Worm (Caenorhabditis elegans): ENCODE results near the gene Y22D7AL.9.

Gene Y22D7AL.9

DNA sequence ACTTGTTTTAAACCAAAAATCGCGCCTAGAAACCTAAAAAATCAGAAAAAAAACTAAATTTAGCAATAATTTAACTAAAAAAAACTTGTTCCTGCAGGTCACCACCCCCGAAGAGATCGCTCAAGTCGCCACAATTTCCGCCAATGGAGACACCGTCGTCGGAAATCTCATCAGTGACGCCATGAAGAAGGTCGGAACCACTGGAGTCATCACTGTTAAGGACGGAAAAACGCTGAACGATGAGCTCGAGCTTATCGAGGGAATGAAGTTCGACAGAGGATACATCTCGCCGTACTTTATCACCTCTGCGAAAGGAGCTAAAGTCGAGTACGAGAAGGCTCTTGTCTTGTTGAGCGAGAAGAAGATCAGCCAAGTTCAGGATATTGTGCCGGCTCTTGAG is 7.5 kb upstream of the Y22D7AL.9 start:
- no peak for TF ChIP-seq ceh-13 (GFP tag; optimal IDR thresholded peaks at IDR 0.05)
- TF ChIP-seq tra-4 (tag; optimal IDR thresholded peaks at IDR 0.05) = no peak
- no peak for TF ChIP-seq tbx-37 (GFP tag; conservative IDR thresholded peaks at IDR 0.05)
- no peak for TF ChIP-seq sea-1 (GFP tag; conservative IDR thresholded peaks at IDR 0.05)
- no peak for TF ChIP-seq hmbx-1 (tag; optimal IDR thresholded peaks at IDR 0.05)
- TF ChIP-seq ama-1 (optimal IDR thresholded peaks at IDR 0.05) = no peak

DNA sequence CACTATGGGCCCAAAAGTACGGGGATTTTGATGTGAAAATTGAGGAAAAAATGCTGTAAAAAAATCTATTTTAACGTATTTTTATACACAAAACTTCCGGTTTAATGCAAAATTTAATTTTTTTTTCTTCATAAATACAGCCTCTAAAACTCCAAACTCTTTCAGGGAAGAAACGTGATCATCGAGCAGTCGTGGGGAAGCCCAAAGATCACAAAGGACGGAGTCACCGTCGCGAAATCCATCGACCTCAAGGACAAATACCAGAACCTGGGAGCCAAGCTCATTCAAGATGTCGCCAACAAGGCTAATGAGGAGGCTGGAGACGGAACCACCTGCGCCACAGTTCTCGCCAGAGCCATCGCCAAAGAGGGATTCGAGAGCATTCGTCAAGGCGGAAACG is 6.1 kb upstream of the Y22D7AL.9 start:
- TF ChIP-seq ama-1 (optimal IDR thresholded peaks at IDR 0.05) (no peak), hmbx-1 (tag; optimal IDR thresholded peaks at IDR 0.05) (no peak), hnd-1 (tag; optimal IDR thresholded peaks at IDR 0.05) (no peak)

DNA sequence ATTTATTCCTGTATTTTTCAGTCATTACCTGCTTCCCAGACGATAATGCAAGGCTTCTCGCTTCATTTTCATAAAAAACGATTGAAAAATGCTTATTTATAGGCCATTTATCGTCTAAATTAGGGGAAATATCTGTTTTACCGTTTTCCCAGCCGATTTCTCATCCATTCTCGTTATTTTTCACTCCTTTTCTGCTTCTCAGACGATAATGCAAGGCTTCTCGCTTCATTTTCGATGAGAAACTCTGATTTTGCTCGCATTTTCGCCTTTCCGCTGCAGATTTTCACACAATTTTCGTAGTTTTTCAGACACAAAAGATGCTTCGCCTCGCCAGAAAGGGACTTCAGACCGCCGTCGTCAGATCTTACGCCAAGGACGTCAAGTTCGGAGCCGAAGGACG is 5.6 kb upstream of the Y22D7AL.9 start, which contains the start of gene hsp-60:
Gene hsp-60, plus strand, starts transcription at position 301 of the 400 bp plus-strand sequence.
- TF ChIP-seq tra-4 (tag; optimal IDR thresholded peaks at IDR 0.05) (no peak), tbx-37 (GFP tag; conservative IDR thresholded peaks at IDR 0.05) (no peak), ets-7 (tag; optimal IDR thresholded peaks at IDR 0.05) (no peak), ceh-13 (GFP tag; optimal IDR thresholded peaks at IDR 0.05) (no peak), sea-1 (GFP tag; conservative IDR thresholded peaks at IDR 0.05) (no peak), B0310.2 (tag; optimal IDR thresholded peaks at IDR 0.05) (no peak), ama-1 (optimal IDR thresholded peaks at IDR 0.05) (no peak), hmbx-1 (tag; optimal IDR thresholded peaks at IDR 0.05) (no peak), pes-1 (GFP tag; IDR thresholded peaks at IDR 0.05) (no peak), ceh-36 (tag; optimal IDR thresholded peaks at IDR 0.05) (no peak), hnd-1 (tag; optimal IDR thresholded peaks at IDR 0.05) (no peak), F13C5.2 (tag; optimal IDR thresholded peaks at IDR 0.05) (no peak), scrt-1 (GFP tag; IDR thresholded peaks at IDR 0.05) (no peak), tbx-11 (GFP tag; IDR thresholded peaks at IDR 0.05) (no peak), flt-1 (GFP tag; IDR thresholded peaks at IDR 0.05) (no peak), hmg-4 (GFP tag; optimal IDR thresholded peaks at IDR 0.05) (no peak), aly-1 (tag; optimal IDR thresholded peaks at IDR 0.05) (no peak)

DNA sequence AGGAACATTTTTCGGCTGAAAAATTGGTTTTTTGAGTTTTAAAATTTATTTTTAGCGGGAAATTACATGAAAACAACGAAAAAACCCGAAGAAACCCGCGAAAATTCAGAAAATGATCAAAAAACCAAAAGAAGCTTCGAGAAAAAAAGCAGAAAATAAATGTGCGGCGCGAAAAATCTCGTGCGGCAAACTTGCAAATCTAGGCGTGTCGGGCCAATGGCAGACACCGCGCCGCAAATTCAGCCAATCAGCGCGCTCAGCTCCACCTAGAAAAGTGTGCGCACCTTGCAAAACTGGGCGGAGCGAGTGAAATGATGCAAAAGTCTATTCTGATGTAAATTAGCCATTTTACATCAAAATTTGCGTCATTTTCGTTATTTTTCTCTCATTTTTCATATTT is 5.1 kb upstream of the Y22D7AL.9 start, which contains the start of gene Y22D7AL.10:
Gene Y22D7AL.10, minus strand, starts transcription at position 15 of the 400 bp plus-strand sequence.
- TF ChIP-seq scrt-1 (GFP tag; IDR thresholded peaks at IDR 0.05) (peak; percentile 77), sea-1 (GFP tag; conservative IDR thresholded peaks at IDR 0.05) (peak; percentile 82), ama-1 (optimal IDR thresholded peaks at IDR 0.05) (no peak), ceh-13 (GFP tag; optimal IDR thresholded peaks at IDR 0.05) (peak; percentile 68), hnd-1 (tag; optimal IDR thresholded peaks at IDR 0.05) (peak; percentile 58), pes-1 (GFP tag; IDR thresholded peaks at IDR 0.05) (peak; percentile 83), hmbx-1 (tag; optimal IDR thresholded peaks at IDR 0.05) (peak; percentile 17), tbx-37 (GFP tag; conservative IDR thresholded peaks at IDR 0.05) (peak; percentile 25; the same call in 1 of the 2 replicates), hmg-4 (GFP tag; optimal IDR thresholded peaks at IDR 0.05) (peak; percentile 87), B0310.2 (tag; optimal IDR thresholded peaks at IDR 0.05) (peak; percentile 44), tbx-11 (GFP tag; IDR thresholded peaks at IDR 0.05) (peak; percentile 72), ets-7 (tag; optimal IDR thresholded peaks at IDR 0.05) (peak; percentile 68), F13C5.2 (tag; optimal IDR thresholded peaks at IDR 0.05) (peak; percentile 92), ceh-36 (tag; optimal IDR thresholded peaks at IDR 0.05) (peak; percentile 75), flt-1 (GFP tag; IDR thresholded peaks at IDR 0.05) (peak; percentile 67), aly-1 (tag; optimal IDR thresholded peaks at IDR 0.05) (peak; percentile 41), tra-4 (tag; optimal IDR thresholded peaks at IDR 0.05) (peak; percentile 57)

DNA sequence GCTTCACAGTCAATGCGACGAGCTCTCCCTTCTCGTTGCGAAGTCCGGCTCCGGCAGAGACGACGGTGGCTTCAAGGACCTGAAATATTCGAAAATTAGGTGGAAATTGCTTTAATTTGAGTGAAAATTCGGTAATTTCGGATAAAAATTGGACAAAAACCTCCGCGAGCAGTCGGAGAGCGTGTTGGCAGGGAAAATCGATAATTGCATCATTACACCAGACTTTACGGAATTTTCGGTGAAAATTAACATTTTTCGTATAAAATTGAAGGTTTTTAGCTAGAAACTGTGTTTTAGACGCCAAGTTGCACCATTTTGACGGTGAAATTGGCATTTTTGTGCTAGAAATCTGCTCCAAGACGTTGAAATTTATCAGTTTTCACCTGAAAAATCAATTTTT is 4.5 kb upstream of the Y22D7AL.9 start:
- no peak for TF ChIP-seq aly-1 (tag; optimal IDR thresholded peaks at IDR 0.05)
- TF ChIP-seq tra-4 (tag; optimal IDR thresholded peaks at IDR 0.05) = no peak
- no peak for TF ChIP-seq ceh-36 (tag; optimal IDR thresholded peaks at IDR 0.05)
- no peak for TF ChIP-seq scrt-1 (GFP tag; IDR thresholded peaks at IDR 0.05)
- TF ChIP-seq hnd-1 (tag; optimal IDR thresholded peaks at IDR 0.05) = no peak
- TF ChIP-seq pes-1 (GFP tag; IDR thresholded peaks at IDR 0.05) = no peak
- no peak for TF ChIP-seq ama-1 (optimal IDR thresholded peaks at IDR 0.05)
- no peak for TF ChIP-seq F13C5.2 (tag; optimal IDR thresholded peaks at IDR 0.05)
- no peak for TF ChIP-seq flt-1 (GFP tag; IDR thresholded peaks at IDR 0.05)
- no peak for TF ChIP-seq ets-7 (tag; optimal IDR thresholded peaks at IDR 0.05)
- no peak for TF ChIP-seq hmbx-1 (tag; optimal IDR thresholded peaks at IDR 0.05)
- no peak for TF ChIP-seq ceh-13 (GFP tag; optimal IDR thresholded peaks at IDR 0.05)
- TF ChIP-seq tbx-11 (GFP tag; IDR thresholded peaks at IDR 0.05) = no peak
- no peak for TF ChIP-seq B0310.2 (tag; optimal IDR thresholded peaks at IDR 0.05)

DNA sequence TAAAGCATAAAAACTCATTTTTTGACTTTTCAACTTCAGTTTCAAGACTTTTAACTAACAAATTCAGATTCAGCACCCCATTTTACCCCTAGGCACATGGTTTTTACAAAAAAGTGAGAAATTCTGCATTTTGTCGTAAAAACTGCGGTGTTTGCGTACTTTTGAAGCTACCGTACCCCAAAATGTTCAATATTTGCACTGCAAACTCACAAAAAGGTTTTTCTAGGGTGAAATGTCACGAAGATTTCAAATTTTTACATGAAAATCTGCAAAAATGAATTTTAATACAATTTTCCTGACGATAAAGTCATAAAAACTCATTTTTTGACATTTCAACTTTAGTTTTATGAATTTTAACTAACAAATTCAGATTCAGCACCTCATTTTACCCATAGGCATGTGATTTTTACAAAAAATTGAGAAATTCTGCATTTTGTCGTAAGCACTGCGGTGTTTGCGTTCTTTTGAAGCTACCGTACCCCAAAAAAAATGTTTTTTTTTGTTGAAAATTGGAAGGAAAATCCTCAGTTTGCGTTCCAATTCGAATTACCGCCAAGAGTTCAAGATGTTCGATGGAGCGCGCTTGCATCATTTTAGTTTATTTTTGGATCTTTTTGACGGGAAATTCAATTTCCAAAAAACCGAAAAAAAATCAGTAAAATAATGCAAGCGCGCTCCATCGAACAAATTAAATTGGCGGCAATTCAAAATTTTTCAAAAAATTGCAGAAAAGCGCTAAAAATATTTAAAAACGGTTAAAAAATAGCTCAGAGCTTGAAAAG is 2.6 kb upstream of the Y22D7AL.9 start:
- 0 out of 2 replicates have a peak, but pooled peaks have one; percentile 38 for TF ChIP-seq sea-1 (GFP tag; conservative IDR thresholded peaks at IDR 0.05)
- TF ChIP-seq hmg-4 (GFP tag; optimal IDR thresholded peaks at IDR 0.05) = no peak
- no peak for TF ChIP-seq tbx-37 (GFP tag; conservative IDR thresholded peaks at IDR 0.05)
- peak; percentile 44 for TF ChIP-seq B0310.2 (tag; optimal IDR thresholded peaks at IDR 0.05)
- TF ChIP-seq ceh-13 (GFP tag; optimal IDR thresholded peaks at IDR 0.05) = no peak

DNA sequence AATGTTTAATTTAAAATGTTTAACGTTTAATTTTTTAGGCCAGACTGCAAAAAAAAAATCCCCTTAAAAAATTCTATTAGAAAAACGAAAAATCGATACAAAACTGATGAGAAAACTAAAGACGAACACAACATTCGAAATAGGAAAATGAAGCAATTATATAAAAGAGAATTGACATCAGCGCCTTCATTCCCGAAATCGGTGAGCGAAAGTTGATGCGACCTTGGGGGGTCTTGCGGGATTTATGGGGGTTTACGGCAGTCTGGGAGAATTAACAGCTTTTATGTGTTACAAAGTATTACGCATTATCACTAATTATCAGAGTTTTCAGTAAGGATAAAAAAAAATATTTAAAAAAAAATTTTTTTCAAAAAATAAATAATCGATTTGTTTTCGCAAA is 579 bp upstream of the Y22D7AL.9 start:
- TF ChIP-seq tra-4 (tag; optimal IDR thresholded peaks at IDR 0.05) = no peak
- TF ChIP-seq B0310.2 (tag; optimal IDR thresholded peaks at IDR 0.05) = no peak
- no peak for TF ChIP-seq hmbx-1 (tag; optimal IDR thresholded peaks at IDR 0.05)
- no peak for TF ChIP-seq F13C5.2 (tag; optimal IDR thresholded peaks at IDR 0.05)
- no peak for TF ChIP-seq tbx-37 (GFP tag; conservative IDR thresholded peaks at IDR 0.05)
- TF ChIP-seq ama-1 (optimal IDR thresholded peaks at IDR 0.05) = no peak
- no peak for TF ChIP-seq aly-1 (tag; optimal IDR thresholded peaks at IDR 0.05)
- TF ChIP-seq sea-1 (GFP tag; conservative IDR thresholded peaks at IDR 0.05) = no peak
- TF ChIP-seq flt-1 (GFP tag; IDR thresholded peaks at IDR 0.05) = no peak
- TF ChIP-seq ceh-13 (GFP tag; optimal IDR thresholded peaks at IDR 0.05) = no peak
- no peak for TF ChIP-seq ets-7 (tag; optimal IDR thresholded peaks at IDR 0.05)
- TF ChIP-seq tbx-11 (GFP tag; IDR thresholded peaks at IDR 0.05) = no peak
- no peak for TF ChIP-seq ceh-36 (tag; optimal IDR thresholded peaks at IDR 0.05)
- TF ChIP-seq pes-1 (GFP tag; IDR thresholded peaks at IDR 0.05) = no peak
- TF ChIP-seq hnd-1 (tag; optimal IDR thresholded peaks at IDR 0.05) = no peak
- no peak for TF ChIP-seq scrt-1 (GFP tag; IDR thresholded peaks at IDR 0.05)
- TF ChIP-seq hmg-4 (GFP tag; optimal IDR thresholded peaks at IDR 0.05) = no peak

Data from whole organism, early embryonic.